Fruit fly (Drosophila melanogaster): ENCODE data around the gene scaf6.

Gene scaf6

DNA sequence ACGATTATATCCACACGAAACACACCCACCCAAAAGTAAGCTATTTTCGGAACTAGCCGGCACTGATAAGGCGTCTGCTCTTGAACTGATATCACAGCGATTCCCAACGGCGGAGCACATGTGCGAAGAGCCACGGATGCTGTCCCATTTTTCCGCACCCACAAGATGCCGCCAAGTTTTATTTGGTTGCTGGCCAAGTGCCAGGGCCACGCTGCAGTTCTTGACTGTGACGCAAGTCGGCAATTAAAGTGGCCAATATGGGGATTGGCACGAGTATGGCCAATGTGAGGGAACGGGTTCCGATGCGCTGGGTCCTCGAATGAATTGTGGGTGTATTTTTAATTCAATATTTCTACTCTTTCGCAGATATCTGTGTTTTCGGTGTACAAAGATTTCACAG lies 11.6 kb upstream of the scaf6 start:
- TF ChIP-seq CG8119 (GFP tag; IDR thresholded peaks at IDR 0.05), result no peak
- peak; percentile 33 for TF ChIP-seq Eip78C (GFP tag)

DNA sequence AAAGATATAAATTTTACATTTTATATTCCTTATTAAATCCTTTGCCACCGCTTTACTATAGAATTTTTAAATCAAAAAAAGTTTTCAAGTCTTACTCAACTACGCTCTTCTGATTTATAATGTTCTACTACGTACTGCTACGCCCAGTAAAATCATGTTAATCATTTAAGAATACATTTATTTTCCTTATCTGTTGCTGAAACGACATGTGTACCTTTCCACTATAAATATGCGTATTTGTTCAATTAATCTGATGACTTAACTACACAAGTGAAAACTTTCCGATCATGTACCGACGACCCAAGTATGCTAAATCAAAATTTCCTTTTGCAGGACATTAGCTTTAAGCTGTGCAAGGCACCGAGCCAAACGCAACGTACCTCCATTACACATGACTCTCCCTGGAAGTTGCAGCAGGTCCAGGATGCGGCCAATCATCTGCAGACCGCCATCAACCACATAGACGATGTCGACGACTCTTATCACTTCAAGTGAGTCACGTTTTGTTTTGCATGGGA lies 10.1 kb upstream of the scaf6 start:
- TF ChIP-seq Hr38 (GFP tag; optimal IDR thresholded peaks at IDR 0.05), result no peak
- no peak for TF ChIP-seq Sox15 (GFP tag; optimal IDR thresholded peaks at IDR 0.05)
- peak; percentile 17 for TF ChIP-seq spab (GFP tag; optimal IDR thresholded peaks at IDR 0.05)
- no peak for TF ChIP-seq Hr39 (GFP tag; optimal IDR thresholded peaks at IDR 0.05)
- no peak for TF ChIP-seq salr (GFP tag; optimal IDR thresholded peaks at IDR 0.05)
- peak; percentile 69 for TF ChIP-seq Eip78C (GFP tag)
- TF ChIP-seq CG31627 (GFP tag; optimal IDR thresholded peaks at IDR 0.05), result no peak
- TF ChIP-seq CG6808 (GFP tag; optimal IDR thresholded peaks at IDR 0.05), result peak; percentile 5
- TF ChIP-seq Blimp-1 (GFP tag; optimal IDR thresholded peaks at IDR 0.05), result no peak
- no peak for TF ChIP-seq eg (GFP tag; IDR thresholded peaks at IDR 0.05)
- peak; percentile 38 for TF ChIP-seq CG10669 (GFP tag; optimal IDR thresholded peaks at IDR 0.05)
- TF ChIP-seq Eip75B (GFP tag; optimal IDR thresholded peaks at IDR 0.05), result no peak
- TF ChIP-seq ss (GFP tag; optimal IDR thresholded peaks at IDR 0.05), result peak in 1 of 2 experiments; percentile 45
- no peak for TF ChIP-seq CG34406 (GFP tag; optimal IDR thresholded peaks at IDR 0.05)
- TF ChIP-seq CG9139 (GFP tag; optimal IDR thresholded peaks at IDR 0.05), result peak; percentile 27
- TF ChIP-seq CG8632 (GFP tag; optimal IDR thresholded peaks at IDR 0.05), result peak; percentile 5

DNA sequence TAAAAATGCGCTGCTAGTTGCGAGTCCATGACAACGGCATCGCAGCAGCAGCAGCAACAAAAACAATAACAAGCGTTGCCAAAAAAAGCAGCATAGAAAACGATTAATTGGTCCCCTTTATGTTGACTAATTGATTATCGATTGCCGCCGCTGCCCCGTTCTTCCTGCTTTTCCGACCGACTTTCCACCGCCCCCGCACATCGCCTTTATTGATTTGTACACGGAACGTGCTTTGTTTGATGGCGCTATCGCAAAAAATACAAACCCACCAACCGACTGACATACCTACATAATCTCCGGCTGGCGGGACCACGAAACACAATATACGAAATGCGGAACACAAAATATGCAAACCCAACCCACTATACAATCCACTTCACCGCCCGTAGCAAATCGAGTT lies 9.1 kb upstream of the scaf6 start:
- no peak for TF ChIP-seq topi (GFP tag; optimal IDR thresholded peaks at IDR 0.05)
- no peak for TF ChIP-seq CG10669 (GFP tag; optimal IDR thresholded peaks at IDR 0.05)
- TF ChIP-seq dsx (GFP tag; optimal IDR thresholded peaks at IDR 0.05; ENCODE audit: poor library complexity, severe bottlenecking), result no peak
- no peak for TF ChIP-seq dac (GFP tag; optimal IDR thresholded peaks at IDR 0.05)
- TF ChIP-seq Eip75B (GFP tag; optimal IDR thresholded peaks at IDR 0.05), result no peak
- no peak for TF ChIP-seq Sox102F (GFP tag; optimal IDR thresholded peaks at IDR 0.05)
- TF ChIP-seq achi (GFP tag; optimal IDR thresholded peaks at IDR 0.05), result no peak
- TF ChIP-seq CG6163 (GFP tag; IDR thresholded peaks at IDR 0.05), result no peak
- no peak for TF ChIP-seq CG9139 (GFP tag; optimal IDR thresholded peaks at IDR 0.05)
- no peak for TF ChIP-seq Ets21C (GFP tag; optimal IDR thresholded peaks at IDR 0.05)
- TF ChIP-seq CG6276 (GFP tag; optimal IDR thresholded peaks at IDR 0.05), result no peak
- no peak for TF ChIP-seq CG8119 (GFP tag; IDR thresholded peaks at IDR 0.05)
- TF ChIP-seq fd85E (GFP tag; optimal IDR thresholded peaks at IDR 0.05), result no peak
- TF ChIP-seq CG3919 (GFP tag; optimal IDR thresholded peaks at IDR 0.05), result no peak
- no peak for TF ChIP-seq net (GFP tag; optimal IDR thresholded peaks at IDR 0.05)
- no peak for TF ChIP-seq acj6 (GFP tag; optimal IDR thresholded peaks at IDR 0.05)
- TF ChIP-seq Lpt (GFP tag; optimal IDR thresholded peaks at IDR 0.05), result no peak

DNA sequence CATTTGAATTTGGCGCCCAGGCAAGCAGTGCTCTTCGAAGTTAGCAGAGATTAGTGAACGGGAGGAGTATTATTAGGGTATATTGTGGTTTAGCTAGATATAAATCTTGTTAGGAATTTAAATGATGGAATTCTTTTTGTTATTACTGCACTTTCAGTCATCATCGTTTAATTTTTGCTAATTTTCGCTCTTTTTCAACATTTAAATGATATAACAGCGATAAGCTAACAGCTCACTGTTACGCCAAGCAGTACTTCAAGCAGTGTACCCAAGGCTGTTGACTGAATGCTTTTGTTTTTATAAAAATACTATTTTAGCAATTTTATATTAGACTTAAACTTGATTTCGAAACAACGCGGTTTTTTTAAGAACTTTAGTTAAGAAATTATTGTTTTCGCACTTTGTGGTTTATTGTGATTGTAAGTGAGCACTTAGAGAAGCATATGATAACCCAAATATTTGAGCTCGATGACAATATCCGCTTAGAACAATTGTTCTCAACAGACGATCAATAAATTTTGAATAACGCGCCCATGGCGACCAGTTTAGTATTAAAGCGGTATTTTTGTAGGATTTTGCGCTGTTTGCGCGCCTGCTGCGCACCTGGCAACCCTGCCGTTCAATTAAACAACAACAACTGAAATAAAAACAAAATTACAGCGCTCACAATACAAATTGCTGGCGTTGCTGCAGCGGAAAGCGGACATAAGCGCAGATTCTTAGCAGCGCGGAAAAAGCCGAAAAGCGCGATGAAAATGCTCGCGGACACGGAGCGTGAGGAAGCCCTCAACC lies 8.5 kb upstream of the scaf6 start:
- TF ChIP-seq cyc (GFP tag; optimal IDR thresholded peaks at IDR 0.05) (peak; percentile 4), Eip78C (GFP tag) (peak; percentile 19), Sox14 (GFP tag; optimal IDR thresholded peaks at IDR 0.05) (peak; percentile 14), fkh (GFP tag; optimal IDR thresholded peaks at IDR 0.05) (peak; percentile 3), CG3919 (GFP tag; optimal IDR thresholded peaks at IDR 0.05) (peak; percentile 4), CG11902 (GFP tag; optimal IDR thresholded peaks at IDR 0.05) (no peak), net (GFP tag; optimal IDR thresholded peaks at IDR 0.05) (no peak), CG6854 (GFP tag; optimal IDR thresholded peaks at IDR 0.05) (peak; percentile 32)
